Worm (Caenorhabditis elegans) whole organism, L4/young adult: Measurements from ENCODE around the gene lys-7.

Experiments used
- W03F9.2 ChIP-seq: fragments of 150-350 bp; optimal IDR thresholded peaks from 2 replicates; lab custom pipeline; 2014; ENCODE audit warnings: missing biosample characterization, missing genetic modification characterization
- him-1 ChIP-seq: sonication (generic microtip); optimal IDR thresholded peaks from 2 replicates; lab custom pipeline; 2016; ENCODE audit warnings: missing genotype, missing genetic modification reagents, missing genetic modification characterization, missing compliant biosample characterization

DNA sequence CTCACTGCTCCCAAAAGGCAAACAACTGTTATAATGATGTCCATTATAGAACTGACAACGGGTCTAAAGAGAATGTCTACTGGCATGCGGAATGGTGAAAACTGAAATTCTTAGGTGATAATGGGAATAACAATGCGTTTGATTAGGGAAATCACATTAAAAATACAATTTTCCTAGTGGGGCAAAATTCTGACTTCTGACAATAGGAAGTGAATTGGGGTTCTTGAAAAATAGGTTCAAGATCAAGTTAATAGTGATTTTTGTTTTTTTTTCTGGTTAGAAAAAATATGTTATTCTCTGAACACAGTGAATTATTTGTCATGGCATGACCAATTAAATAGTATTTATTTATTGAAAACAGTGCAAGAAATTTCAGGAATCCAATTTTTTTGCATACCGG, 4.5 kb upstream of the lys-7 start, which contains the start of gene srbc-32:
- TF ChIP-seq W03F9.2 (tag; lab: Kevin White, UChicago) (no peak), him-1 (tag; lab: Kevin White, UChicago) (no peak)
